Fruit fly (Drosophila melanogaster) whole organism, prepupa: Measurements from ENCODE around the gene CG7567.
A peak's percentile ranks its signal among the peaks of the same experiment; 100 is the strongest.

ENCODE experiments used
- CG10631 ChIP-seq: fragments of 200-800 bp; sonication (Bioruptor generic); optimal IDR thresholded peaks from 2 replicates; lab custom pipeline; 2016; ENCODE audit warnings: missing biosample characterization, missing genetic modification characterization
- CG10669 ChIP-seq: fragments of 200-800 bp; sonication (Bioruptor generic); optimal IDR thresholded peaks from 3 replicates; lab custom pipeline; 2018; ENCODE audit warnings: missing biosample characterization, mild to moderate bottlenecking, missing genetic modification characterization, moderate library complexity
- CG11294 ChIP-seq: fragments of 200-800 bp; sonication (Bioruptor generic); IDR thresholded peaks from 2 replicates; pipeline ENCODE4 v1.3.6; 2022; ENCODE audit warnings: missing biosample characterization, missing genetic modification characterization
- CG15336 ChIP-seq: fragments of 200-800 bp; sonication (Bioruptor generic); IDR thresholded peaks from 2 replicates; pipeline ENCODE4 v1.3.6; 2022; ENCODE audit warnings: missing biosample characterization, missing genetic modification characterization
- CG1621 ChIP-seq: fragments of 200-800 bp; sonication (Bioruptor generic); optimal IDR thresholded peaks from 3 replicates; lab custom pipeline; 2018; ENCODE audit warnings: missing biosample characterization, mild to moderate bottlenecking, missing genetic modification characterization
- CG16779 ChIP-seq: fragments of 200-800 bp; sonication (Bioruptor generic); optimal IDR thresholded peaks from 3 replicates; lab custom pipeline; 2017; ENCODE audit warnings: missing biosample characterization, mild to moderate bottlenecking, missing genetic modification characterization
- CG32006 ChIP-seq: fragments of 200-800 bp; sonication (Bioruptor generic); optimal IDR thresholded peaks from 3 replicates; lab custom pipeline; 2017; ENCODE audit warnings: missing biosample characterization, mild to moderate bottlenecking, missing genetic modification characterization
- CG34406 ChIP-seq: fragments of 200-800 bp; sonication (Bioruptor generic); optimal IDR thresholded peaks from 3 replicates; lab custom pipeline; 2016; ENCODE audit warnings: missing biosample characterization, missing genetic modification characterization
- CG4318 ChIP-seq: fragments of 200-800 bp; sonication (Bioruptor generic); optimal IDR thresholded peaks from 3 replicates; lab custom pipeline; 2017; ENCODE audit warnings: missing biosample characterization, mild to moderate bottlenecking, missing genetic modification characterization
- CG6163 ChIP-seq: fragments of 200-800 bp; sonication (Bioruptor generic); IDR thresholded peaks from 3 replicates; pipeline ENCODE4 v1.3.6; 2022; ENCODE audit warnings: missing biosample characterization, missing genetic modification characterization
- CG6276 ChIP-seq: fragments of 200-800 bp; sonication (Bioruptor generic); optimal IDR thresholded peaks from 2 replicates; lab custom pipeline; 2017; ENCODE audit warnings: missing biosample characterization, mild to moderate bottlenecking, missing genetic modification characterization
- CG6808 ChIP-seq: fragments of 200-800 bp; sonication (Bioruptor generic); optimal IDR thresholded peaks from 3 replicates; lab custom pipeline; 2017; ENCODE audit warnings: missing biosample characterization, missing genetic modification characterization, mild to moderate bottlenecking, moderate library complexity, missing genetic modification reagents
- CG8119 ChIP-seq: fragments of 200-800 bp; sonication (Bioruptor generic); IDR thresholded peaks from 3 replicates; pipeline ENCODE4 v1.3.6; 2022; ENCODE audit warnings: missing biosample characterization, missing genetic modification characterization
- CG8319 ChIP-seq: fragments of 200-800 bp; sonication (Bioruptor generic); optimal IDR thresholded peaks from 3 replicates; lab custom pipeline; 2016; ENCODE audit warnings: missing biosample characterization, missing genetic modification characterization
- Eip75B ChIP-seq: fragments of 200-800 bp; sonication (Bioruptor generic); optimal IDR thresholded peaks from 3 replicates; lab custom pipeline; 2016; ENCODE audit warnings: missing biosample characterization, missing genetic modification characterization
- Eip78C ChIP-seq: fragments of 200-800 bp; sonication (Bioruptor generic); peaks from one replicate; lab custom pipeline; 2016; ENCODE audit warnings: missing biosample characterization, missing genetic modification characterization
- Eip93F ChIP-seq: fragments of 200-800 bp; sonication (Bioruptor generic); optimal IDR thresholded peaks from 2 replicates; lab custom pipeline; 2016; ENCODE audit warnings: missing biosample characterization, mild to moderate bottlenecking, missing genetic modification characterization
- Gug ChIP-seq: fragments of 200-800 bp; sonication (Bioruptor generic); IDR thresholded peaks from 2 replicates; pipeline ENCODE4 v1.3.6; 2022; ENCODE audit warnings: missing biosample characterization, missing genetic modification characterization
- Hr39 ChIP-seq: fragments of 200-800 bp; sonication (Bioruptor generic); optimal IDR thresholded peaks from 2 replicates; lab custom pipeline; 2016; ENCODE audit warnings: missing biosample characterization, missing genetic modification characterization
- Hr4 ChIP-seq: fragments of 200-800 bp; sonication (Bioruptor generic); optimal IDR thresholded peaks from 3 replicates; lab custom pipeline; 2016; ENCODE audit warnings: missing biosample characterization, missing genetic modification characterization
- Lpt ChIP-seq: fragments of 200-800 bp; sonication (Bioruptor generic); optimal IDR thresholded peaks from 3 replicates; lab custom pipeline; 2016; ENCODE audit warnings: missing biosample characterization, missing genetic modification characterization
- Sox102F ChIP-seq: fragments of 200-800 bp; sonication (Bioruptor generic); optimal IDR thresholded peaks from 2 replicates; lab custom pipeline; 2016; ENCODE audit warnings: missing biosample characterization, mild to moderate bottlenecking, missing genetic modification characterization
- Sox15 ChIP-seq: fragments of 200-800 bp; sonication (Bioruptor generic); optimal IDR thresholded peaks from 3 replicates; lab custom pipeline; 2016; ENCODE audit warnings: missing biosample characterization, missing genetic modification characterization
- dsx ChIP-seq: fragments of 200-800 bp; optimal IDR thresholded peaks from 3 replicates; lab custom pipeline; 2019; ENCODE audit warnings: missing biosample characterization, mild to moderate bottlenecking, missing genetic modification characterization, moderate library complexity; ENCODE audit not compliant: poor library complexity, severe bottlenecking
- eg ChIP-seq: fragments of 200-800 bp; sonication (Bioruptor generic); IDR thresholded peaks from 3 replicates; pipeline ENCODE4 v1.3.6; 2022; ENCODE audit warnings: missing biosample characterization, missing genetic modification characterization
- esn ChIP-seq: fragments of 200-800 bp; sonication (Bioruptor generic); optimal IDR thresholded peaks from 2 replicates; lab custom pipeline; 2016; ENCODE audit warnings: missing biosample characterization, mild to moderate bottlenecking, missing genetic modification characterization, moderate library complexity
- fd85E ChIP-seq: fragments of 200-800 bp; sonication (Bioruptor generic); optimal IDR thresholded peaks from 3 replicates; lab custom pipeline; 2016; ENCODE audit warnings: missing biosample characterization, missing genetic modification characterization
- fkh ChIP-seq: fragments of 200-800 bp; sonication (Bioruptor generic); optimal IDR thresholded peaks from 3 replicates; lab custom pipeline; 2017; ENCODE audit warnings: missing biosample characterization, mild to moderate bottlenecking, missing genetic modification characterization, moderate library complexity
- lz ChIP-seq: fragments of 200-800 bp; sonication (Bioruptor generic); optimal IDR thresholded peaks from 3 replicates; lab custom pipeline; 2016; ENCODE audit warnings: missing biosample characterization, missing genetic modification characterization
- pdm3 ChIP-seq: fragments of 200-800 bp; sonication (Bioruptor generic); optimal IDR thresholded peaks from 3 replicates; lab custom pipeline; 2016; ENCODE audit warnings: missing biosample characterization, missing genetic modification characterization
- salr ChIP-seq, 2 experiments: fragments of 200-800 bp; sonication (Bioruptor generic); optimal IDR thresholded peaks; 3 replicates each; lab custom pipeline; 2016 to 2018; ENCODE audit warnings: missing biosample characterization in 2 of 2, missing genetic modification characterization in 2 of 2, mild to moderate bottlenecking in 1 of 2
- ss ChIP-seq, 2 experiments: fragments of 200-800 bp; sonication (Bioruptor generic); optimal IDR thresholded peaks; 2 replicates in 1 of 2; 3 replicates in 1 of 2; lab custom pipeline; 2017 to 2018; ENCODE audit warnings: mild to moderate bottlenecking in 2 of 2, missing biosample characterization in 2 of 2, missing genetic modification characterization in 2 of 2, moderate library complexity in 1 of 2
- svp ChIP-seq: fragments of 200-800 bp; sonication (Bioruptor generic); peaks from one replicate; lab custom pipeline; 2016; ENCODE audit warnings: missing biosample characterization, missing genetic modification characterization

CG7567 gene

DNA sequence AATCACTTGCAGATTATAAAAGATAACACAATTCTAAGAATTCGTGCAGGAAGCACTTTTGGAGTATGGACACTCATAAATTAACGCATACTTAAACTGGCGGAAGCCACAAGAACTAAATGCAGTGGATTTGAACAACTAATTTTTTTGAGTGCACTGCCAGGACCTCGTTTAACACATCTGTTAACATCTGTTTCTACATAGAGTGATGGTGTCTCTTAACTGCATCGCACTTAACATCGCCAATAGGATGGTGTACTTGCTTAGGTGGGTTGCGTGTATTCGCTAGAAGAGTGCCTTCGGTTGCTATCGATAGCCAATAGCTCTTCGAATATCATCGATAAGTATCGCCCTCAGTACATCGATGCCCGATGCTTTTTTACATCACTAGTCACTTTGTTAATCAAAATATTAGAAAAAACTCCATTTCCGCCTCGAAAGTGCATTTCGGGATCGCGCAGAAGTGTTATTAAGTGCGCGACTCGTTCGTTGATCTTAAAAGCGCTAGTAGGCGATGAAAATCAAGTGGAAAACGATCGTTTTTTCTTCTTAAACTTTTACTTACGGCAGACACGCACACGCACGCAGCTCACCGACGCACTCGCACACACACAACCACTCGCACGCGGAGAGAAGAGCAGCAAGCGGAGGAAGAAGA, 3.7 kb upstream of the CG7567 start, which contains the start of gene alph (continued):
- TF ChIP-seq Eip75B (GFP tag; lab: Kevin White, UChicago) (peak; percentile 26), CG11294 (GFP tag; lab: Robert Waterston, UW) (no peak), CG6163 (0 out of 3 replicates have a peak, but pooled peaks have one; percentile 30)

DNA sequence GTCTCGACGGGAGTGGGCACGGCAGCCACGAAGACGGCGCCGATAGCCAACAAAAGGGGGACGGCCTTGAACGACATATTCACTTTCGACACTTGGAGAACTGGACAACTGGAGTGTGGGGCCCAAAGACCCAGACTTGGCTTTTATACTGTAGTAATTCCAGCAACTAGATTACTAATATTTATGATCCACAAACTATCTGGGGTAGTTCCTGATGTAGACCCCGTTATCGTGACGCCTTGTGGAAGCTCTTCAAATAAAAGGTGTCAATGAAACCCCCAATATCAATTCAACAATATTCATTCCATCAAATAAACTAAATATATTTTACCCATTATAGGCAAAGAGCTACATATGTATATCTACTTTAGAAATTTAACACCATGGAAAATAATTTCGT, 2.9 kb upstream of the CG7567 start, which contains the start of gene CG31041:
Gene CG31041 (minus strand): TSS at position 101 of the 400 bp plus-strand sequence.
- TF ChIP-seq ss (GFP tag; optimal IDR thresholded peaks at IDR 0.05; lab: Kevin White, UChicago) (no peak), fd85E (GFP tag; lab: Kevin White, UChicago) (no peak), CG8119 (no peak), Eip93F (no peak), CG11294 (GFP tag; lab: Robert Waterston, UW) (no peak), salr (GFP tag; optimal IDR thresholded peaks at IDR 0.05; lab: Kevin White, UChicago) (no peak), lz (GFP tag; lab: Kevin White, UChicago) (no peak), Gug (GFP tag; lab: Robert Waterston, UW) (no peak), CG6808 (GFP tag; lab: Kevin White, UChicago) (no peak), svp (no peak), CG1621 (tag; lab: Kevin White, UChicago) (no peak), CG10631 (no peak), dsx (GFP tag; lab: Kevin White, UChicago) (no peak), Hr39 (no peak), Lpt (GFP tag; lab: Kevin White, UChicago) (no peak), fkh (no peak), CG16779 (tag; lab: Kevin White, UChicago) (no peak), CG8319 (GFP tag; lab: Kevin White, UChicago) (no peak), CG4318 (GFP tag; lab: Kevin White, UChicago) (no peak), CG10669 (GFP tag; lab: Kevin White, UChicago) (no peak)

DNA sequence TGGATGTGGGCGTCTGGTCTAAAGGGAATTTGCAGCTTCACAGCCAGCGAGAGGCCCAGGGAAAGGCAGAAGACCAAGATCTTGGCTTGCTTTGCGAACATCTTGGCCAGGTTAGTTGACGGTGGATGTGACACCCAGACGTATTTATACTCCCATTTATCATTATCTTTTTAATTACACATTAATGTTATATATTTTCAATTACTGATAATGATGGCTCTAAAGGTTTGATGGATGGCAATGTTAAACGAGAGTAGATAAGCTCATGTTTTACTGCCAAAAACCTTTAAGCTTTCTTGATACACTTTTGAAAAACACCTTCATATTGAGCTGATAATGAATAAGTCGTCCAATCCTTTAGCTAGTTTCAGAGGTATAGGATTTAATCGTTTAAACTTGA, 1.8 kb upstream of the CG7567 start, which contains the start of gene CG11470:
Gene CG11470 (minus strand): TSS at position 101 of the 400 bp plus-strand sequence.
- TF ChIP-seq Sox102F (no peak), svp (peak; percentile 31)

DNA sequence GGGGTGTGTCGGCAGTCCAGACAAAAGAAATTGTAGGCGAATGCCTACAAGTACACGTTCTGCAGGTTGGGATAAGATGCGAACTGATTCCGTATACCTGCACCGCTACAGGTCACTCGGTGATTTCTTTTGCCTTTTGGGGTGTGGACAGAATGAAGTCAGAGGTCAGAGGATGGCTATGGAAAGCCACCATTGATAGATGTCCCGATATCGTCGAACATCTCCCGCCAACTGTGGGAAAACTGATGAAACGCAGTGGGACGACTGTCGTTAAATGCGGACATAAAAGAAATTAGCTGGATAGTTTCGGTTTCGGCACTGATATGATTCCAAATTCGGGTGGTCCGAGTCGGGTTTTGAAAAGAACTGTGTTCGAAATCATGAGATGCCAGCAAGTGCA, 1.2 kb downstream of the CG7567 start:
- no peak for TF ChIP-seq dsx (GFP tag; lab: Kevin White, UChicago)
- TF ChIP-seq Gug (GFP tag; lab: Robert Waterston, UW) = no peak
- TF ChIP-seq CG1621 (tag; lab: Kevin White, UChicago) = no peak
- no peak for TF ChIP-seq ss (GFP tag; optimal IDR thresholded peaks at IDR 0.05; lab: Kevin White, UChicago)

DNA sequence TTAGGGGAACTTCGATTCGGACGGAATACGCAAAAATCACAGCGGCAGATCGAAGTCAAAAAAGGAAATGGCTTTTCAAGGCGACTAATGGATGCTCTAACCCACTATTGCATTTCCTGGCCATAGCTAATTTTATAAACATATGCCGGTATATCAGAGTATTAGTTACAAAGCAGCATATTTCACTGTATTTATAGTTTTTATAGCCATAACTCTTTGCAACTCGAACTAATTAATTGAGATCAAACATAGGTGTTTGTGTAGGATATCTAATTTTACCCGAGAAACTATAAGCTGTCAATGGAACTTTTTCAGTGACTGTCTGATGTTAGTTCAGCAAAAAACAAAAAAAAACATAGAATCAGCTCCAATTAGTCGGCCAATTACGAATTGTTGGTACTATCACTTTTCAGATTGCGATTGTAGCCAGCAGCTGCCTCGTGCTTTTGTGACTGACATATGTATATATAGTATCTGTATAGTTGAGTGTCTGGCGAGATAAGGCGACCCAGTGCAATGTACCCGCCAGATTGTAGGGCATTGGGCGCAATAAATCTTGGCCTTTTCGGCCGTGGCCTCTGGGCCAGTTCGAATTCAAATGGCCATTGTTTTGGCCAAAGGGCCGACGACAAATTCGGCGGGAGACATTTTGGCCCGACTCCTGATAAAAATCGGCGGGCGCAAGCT, 2.7 kb downstream of the CG7567 start:
- TF ChIP-seq Eip78C (GFP tag; lab: Kevin White, UChicago) (peak; percentile 58), esn (peak; percentile 13), CG6276 (GFP tag; lab: Kevin White, UChicago) (no peak), CG16779 (tag; lab: Kevin White, UChicago) (no peak), svp (peak; percentile 94), pdm3 (GFP tag; lab: Kevin White, UChicago) (no peak), CG34406 (GFP tag; lab: Kevin White, UChicago) (no peak)

DNA sequence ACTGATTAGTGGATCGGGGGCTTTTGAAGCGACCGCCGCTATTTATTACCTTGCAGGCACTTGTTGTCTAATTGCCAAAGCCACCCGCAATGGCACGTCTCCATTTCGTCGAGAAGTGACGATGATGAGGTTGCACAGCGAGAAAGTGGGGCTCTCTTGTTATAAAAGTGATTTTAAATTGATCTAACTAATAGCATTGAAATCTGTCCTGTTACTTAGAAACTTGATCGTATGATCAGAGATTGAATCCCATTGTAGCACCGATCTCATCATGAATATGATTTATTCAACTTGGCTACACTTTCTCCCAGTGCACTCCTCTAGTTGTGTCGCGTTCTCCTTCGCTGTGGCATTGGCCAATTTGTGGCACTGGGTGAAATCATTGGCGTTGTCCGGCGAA, 3.6 kb downstream of the CG7567 start:
- TF ChIP-seq Sox15 (no peak), Hr4 (GFP tag; lab: Kevin White, UChicago) (peak; percentile 57), eg (GFP tag; lab: Robert Waterston, UW) (0 out of 3 replicates have a peak, but pooled peaks have one; percentile 20), esn (no peak), CG15336 (0 out of 2 replicates have a peak, but pooled peaks have one; percentile 17), CG4318 (GFP tag; lab: Kevin White, UChicago) (peak; percentile 24), CG32006 (GFP tag; lab: Kevin White, UChicago) (peak; percentile 62), CG6163 (peak; percentile 61; the same call in 2 of the 3 replicates), svp (peak; percentile 49), CG10669 (GFP tag; lab: Kevin White, UChicago) (no peak), fd85E (GFP tag; lab: Kevin White, UChicago) (no peak)
